Fruit fly (Drosophila melanogaster) ovary, adult (tissue): Measurements from ENCODE around the gene if.

Source experiments
- CG17801 ChIP-seq: fragments of 200-800 bp; optimal IDR thresholded peaks from 2 replicates; lab custom pipeline; 2019; ENCODE audit warnings: missing biosample characterization, mild to moderate bottlenecking, missing genetic modification characterization, moderate library complexity; ENCODE audit not compliant: partially characterized antibody

if gene

dm6 chrX:16803299-16803698 is 20.1 kb upstream of the if start, which contains the start of the genes Rai1 and CG13005:
Gene Rai1, minus strand, starts transcription at chrX:16803344.
Gene CG13005, plus strand, starts transcription at chrX:16803650.
- peak; percentile 46 for TF ChIP-seq CG17801 (GFP tag; lab: Kevin White, UChicago)

DNA sequence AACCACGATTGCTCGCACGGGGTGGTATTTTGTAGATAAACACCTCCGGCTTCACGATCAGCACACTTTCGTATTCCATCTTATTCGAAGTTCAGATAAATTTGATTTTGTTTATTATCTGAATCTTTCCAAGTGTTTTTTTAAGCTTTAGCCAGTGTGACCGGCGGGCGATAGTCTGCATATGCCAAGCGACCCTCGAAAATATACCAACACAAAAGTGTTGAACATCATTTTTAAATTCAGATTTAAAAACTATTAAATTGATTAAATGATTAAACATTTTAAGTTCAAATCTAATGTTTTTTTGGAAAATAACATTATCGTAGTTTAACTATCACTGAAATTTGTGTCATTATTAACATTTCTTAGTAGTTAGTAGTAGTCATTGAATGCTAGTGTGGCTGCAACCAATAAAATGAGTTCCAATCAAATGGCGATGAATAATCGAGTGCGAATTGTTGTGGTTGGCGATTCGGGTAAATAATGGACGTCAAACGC is 17.3 kb upstream of the if start, which contains the start of the genes CG9132 and CG4789:
Gene CG9132 (minus strand): TSS at position 181 of the 498 bp plus-strand sequence.
Gene CG4789 (plus strand): TSS at position 401 of the 498 bp plus-strand sequence.
- TF ChIP-seq CG17801 (GFP tag; lab: Kevin White, UChicago) = no peak

DNA sequence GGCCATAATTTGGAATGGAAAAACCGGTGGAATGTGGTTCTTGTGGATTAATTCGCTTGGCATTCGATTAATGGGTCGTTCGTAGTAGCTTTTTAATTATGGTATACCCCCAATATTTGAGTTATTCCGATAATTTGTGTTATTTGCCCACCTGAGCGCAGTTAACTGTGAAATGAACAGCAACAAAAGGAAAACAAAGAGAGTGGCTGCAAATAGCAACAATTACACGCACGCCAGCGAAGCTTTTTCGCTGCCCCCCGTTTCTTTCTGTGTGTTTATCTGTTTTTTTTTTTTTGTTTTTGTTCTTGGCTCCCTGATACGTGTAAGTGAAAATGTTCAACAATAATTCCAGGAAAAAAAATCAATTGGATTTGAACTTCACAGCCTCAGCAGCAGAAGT is 16.7 kb upstream of the if start:
- TF ChIP-seq CG17801 (GFP tag; lab: Kevin White, UChicago) = no peak

dm6 chrX:16798166-16798565 is 14.9 kb upstream of the if start:
- no peak for TF ChIP-seq CG17801 (GFP tag; lab: Kevin White, UChicago)

dm6 chrX:16793129-16793748 is 10.0 kb upstream of the if start:
- TF ChIP-seq CG17801 (GFP tag; lab: Kevin White, UChicago) = no peak

DNA sequence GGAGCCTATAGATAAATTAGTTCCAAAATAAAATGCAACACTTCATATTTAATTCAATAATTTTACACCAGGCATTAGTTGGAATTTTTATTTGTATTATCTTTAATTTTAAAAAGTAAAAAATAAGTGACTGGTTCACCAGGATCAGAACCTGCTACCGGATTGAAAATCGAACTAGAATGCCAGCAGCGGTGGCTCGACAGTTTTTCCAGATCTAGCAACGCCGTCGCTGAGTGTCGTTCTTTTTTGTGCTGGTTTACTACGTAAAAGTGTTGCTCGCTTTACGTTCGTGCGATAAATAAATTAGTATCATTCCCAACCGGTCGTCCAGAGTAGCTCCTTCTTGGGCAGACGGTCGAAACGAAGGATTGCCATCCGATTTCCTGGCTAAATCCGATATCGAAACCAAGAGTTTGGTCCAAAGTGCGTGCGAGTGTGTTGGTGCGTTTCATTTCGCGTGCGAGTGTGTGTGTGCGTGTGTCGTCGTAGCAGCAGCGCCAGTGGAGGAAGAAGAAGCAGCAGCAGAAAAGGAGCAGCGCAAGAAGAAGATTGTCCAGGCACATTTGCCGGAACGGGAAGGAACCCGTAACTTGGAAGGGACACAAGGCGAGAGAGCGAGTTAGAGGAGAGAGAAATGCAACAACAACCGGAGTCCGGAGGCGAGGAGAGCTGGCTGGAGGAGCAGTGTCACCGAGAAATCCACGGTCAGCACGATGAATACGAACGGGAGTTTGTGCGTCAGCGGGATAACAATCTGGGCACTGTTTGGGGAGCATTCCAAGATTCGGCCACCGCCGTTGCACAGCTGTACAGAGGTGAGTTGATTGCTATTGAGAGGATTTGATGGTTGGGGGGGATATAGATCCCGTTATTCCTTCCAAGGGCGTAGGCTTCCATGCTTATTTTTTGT is 8.9 kb upstream of the if start, which contains the start of gene CG4768:
Gene CG4768 (plus strand): TSS at position 200 of the 910 bp plus-strand sequence.
- peak; percentile 1 for TF ChIP-seq CG17801 (GFP tag; lab: Kevin White, UChicago)

DNA sequence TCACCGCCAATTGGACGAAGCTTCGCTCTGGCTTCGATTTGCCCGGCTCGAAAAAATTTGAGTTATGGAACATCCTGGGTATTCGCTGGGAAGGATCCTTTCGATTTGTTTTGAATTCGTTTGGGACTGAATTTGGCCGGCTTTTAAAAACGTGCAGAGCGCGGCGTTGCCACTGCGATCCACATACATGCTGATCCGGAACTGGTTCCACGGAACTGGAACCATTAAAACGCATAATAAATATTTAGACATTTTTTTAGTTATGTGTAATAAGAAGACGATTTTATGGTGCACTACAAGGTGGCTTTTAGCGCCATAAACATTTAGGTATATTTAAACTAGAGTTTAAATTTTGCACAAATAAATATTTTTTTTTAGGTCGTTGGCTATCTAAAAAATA is 7.8 kb upstream of the if start, which contains the start of gene Rrp45:
Gene Rrp45 (minus strand): TSS at position 209 of the 400 bp plus-strand sequence.
- TF ChIP-seq CG17801 (GFP tag; lab: Kevin White, UChicago) = no peak

- no peak for TF ChIP-seq CG17801 (GFP tag; lab: Kevin White, UChicago)
These were observed 4.2 kb upstream of the if start for dm6 chrX:16787416-16787900.

DNA sequence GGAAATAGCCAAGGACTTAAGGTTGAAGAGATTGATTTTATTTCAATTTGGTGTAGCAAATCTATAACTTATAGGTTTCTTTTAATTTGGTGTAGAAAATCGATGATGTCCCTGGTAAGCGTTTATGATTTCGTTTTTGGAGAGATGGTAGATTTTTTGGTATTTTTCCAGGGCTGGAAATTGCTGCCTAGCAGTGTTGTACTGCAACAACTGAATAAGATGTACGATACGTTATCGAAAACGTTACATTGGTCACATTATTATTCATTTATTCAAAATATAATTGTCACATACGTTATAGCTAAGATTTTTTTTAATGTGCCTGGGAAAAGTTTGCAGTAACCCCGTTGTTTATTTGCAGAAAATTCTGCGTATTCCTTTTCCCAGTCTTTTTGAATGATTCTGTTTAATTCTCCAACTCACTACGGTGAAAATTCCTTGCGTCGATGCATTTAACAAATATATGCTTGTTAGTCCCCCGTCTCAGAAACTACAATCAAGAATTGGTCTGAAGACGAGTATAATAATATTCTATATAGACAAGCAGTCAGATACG is 3.7 kb upstream of the if start, which contains the start of the genes CG9609 and Sap30:
Gene CG9609 (minus strand): TSS at position 149 of the 556 bp plus-strand sequence.
Gene Sap30 (plus strand): TSS at position 424 of the 556 bp plus-strand sequence.
- no peak for TF ChIP-seq CG17801 (GFP tag; lab: Kevin White, UChicago)

dm6 chrX:16783743-16784142 is 509 bp upstream of the if start, which contains the start of gene mRpL22:
Gene mRpL22, plus strand, starts transcription at chrX:16783933.
- no peak for TF ChIP-seq CG17801 (GFP tag; lab: Kevin White, UChicago)

dm6 chrX:16782175-16782916 is 888 bp downstream of the if start:
- no peak for TF ChIP-seq CG17801 (GFP tag; lab: Kevin White, UChicago)

dm6 chrX:16781055-16781454 is 2.2 kb downstream of the if start:
- TF ChIP-seq CG17801 (GFP tag; lab: Kevin White, UChicago) = no peak

DNA sequence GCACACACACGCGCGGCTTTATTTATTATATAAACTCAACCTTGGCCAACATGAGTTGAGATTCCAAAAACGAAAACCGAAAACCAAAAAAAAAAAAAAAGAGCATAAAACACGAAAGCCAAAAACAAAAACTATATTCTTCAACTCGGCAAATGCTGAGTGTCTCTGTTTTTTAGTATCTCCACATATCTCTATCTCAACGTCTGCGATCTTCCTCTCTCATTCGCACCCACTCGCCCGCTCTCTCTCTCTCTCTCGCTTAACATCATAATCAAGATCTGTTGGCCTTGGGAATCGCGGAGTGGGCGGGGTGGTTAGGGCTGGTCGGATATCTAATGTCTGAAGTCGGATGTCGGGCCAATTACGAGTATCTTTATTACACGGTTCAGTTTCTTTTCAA is 3.0 kb downstream of the if start:
- peak; percentile 75 for TF ChIP-seq CG17801 (GFP tag; lab: Kevin White, UChicago)
